Fruit fly (Drosophila melanogaster): ENCODE measurements around the gene ovo.

DNA sequence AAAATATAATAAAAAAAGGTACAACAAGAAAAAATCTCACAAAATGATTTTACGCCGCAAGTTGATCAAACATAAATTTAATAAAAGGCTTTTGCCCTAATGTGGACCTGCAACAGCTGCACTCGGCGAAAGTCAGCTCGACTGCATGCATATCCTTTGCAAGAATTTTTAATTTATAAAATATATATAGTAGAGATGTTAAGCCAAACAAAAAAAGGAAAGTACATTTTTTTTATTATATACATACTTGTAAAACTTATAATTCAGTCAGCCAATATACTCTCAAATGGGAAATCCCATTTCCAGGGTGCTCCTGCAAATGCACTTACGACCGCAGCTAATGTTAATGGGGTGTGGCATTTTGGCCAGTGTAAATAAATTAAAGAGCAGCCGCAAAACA lies 22.8 kb upstream of the ovo start:
- TF ChIP-seq CG17806 (tag; optimal IDR thresholded peaks at IDR 0.05) (peak; percentile 12), EcR (GFP tag; optimal IDR thresholded peaks at IDR 0.05) (no peak), D1 (tag; optimal IDR thresholded peaks at IDR 0.05) (no peak), CG10348 (GFP tag; IDR thresholded peaks at IDR 0.05) (no peak), CG9948 (tag; optimal IDR thresholded peaks at IDR 0.05) (peak; percentile 14), Ets98B (GFP tag; IDR thresholded peaks at IDR 0.05) (no peak), Snoo (tag; optimal IDR thresholded peaks at IDR 0.05) (peak; percentile 66), CG4496 (GFP tag; IDR thresholded peaks at IDR 0.05) (no peak), Pif1B (GFP tag; optimal IDR thresholded peaks at IDR 0.05) (peak; percentile 44), CG8159 (tag; optimal IDR thresholded peaks at IDR 0.05) (no peak), CG14655 (GFP tag; optimal IDR thresholded peaks at IDR 0.05) (peak; percentile 10), fd96Ca (GFP tag; IDR thresholded peaks at IDR 0.05) (no peak), CG15710 (tag; optimal IDR thresholded peaks at IDR 0.05) (no peak)

Data from whole organism, pupa.